Fruit fly (Drosophila melanogaster) whole organism, pupa: ENCODE measurements around the gene Ugt35D1.

Source experiments
- CG13204 ChIP-seq: fragments of 200-800 bp; sonication (Bioruptor generic); optimal IDR thresholded peaks from 2 replicates; lab custom pipeline; 2018; ENCODE audit warnings: missing biosample characterization, mild to moderate bottlenecking, missing genetic modification characterization, moderate library complexity
- CG14655 ChIP-seq: fragments of 200-800 bp; sonication (Bioruptor generic); optimal IDR thresholded peaks from 3 replicates; lab custom pipeline; 2017; ENCODE audit warnings: mild to moderate bottlenecking, missing biosample characterization, missing genetic modification reagents, missing genetic modification characterization
- CG15710 ChIP-seq: fragments of 200-800 bp; sonication (Bioruptor generic); optimal IDR thresholded peaks from 2 replicates; lab custom pipeline; 2018; ENCODE audit warnings: missing biosample characterization, mild to moderate bottlenecking, missing genetic modification characterization, moderate library complexity
- CG8159 ChIP-seq: fragments of 200-800 bp; sonication (Bioruptor generic); optimal IDR thresholded peaks from 3 replicates; lab custom pipeline; 2018; ENCODE audit warnings: missing biosample characterization, mild to moderate bottlenecking, missing genetic modification characterization, moderate library complexity
- CG9948 ChIP-seq: fragments of 200-800 bp; sonication (Bioruptor generic); optimal IDR thresholded peaks from 2 replicates; lab custom pipeline; 2018; ENCODE audit warnings: missing biosample characterization, mild to moderate bottlenecking, missing genetic modification characterization, moderate library complexity
- Ets98B ChIP-seq: fragments of 200-800 bp; sonication (Bioruptor generic); IDR thresholded peaks from 2 replicates; pipeline ENCODE4 v1.3.6; 2022; ENCODE audit warnings: missing biosample characterization, missing genetic modification characterization
- Pif1B ChIP-seq: fragments of 200-800 bp; sonication (Bioruptor generic); optimal IDR thresholded peaks from 3 replicates; lab custom pipeline; 2016; ENCODE audit warnings: missing biosample characterization, missing genetic modification characterization
- Snoo ChIP-seq: fragments of 200-800 bp; sonication (Bioruptor generic); optimal IDR thresholded peaks from 3 replicates; lab custom pipeline; 2017; ENCODE audit warnings: missing biosample characterization, mild to moderate bottlenecking, missing genetic modification characterization, inconsistent platforms
- fd96Ca ChIP-seq: fragments of 200-800 bp; sonication (Bioruptor generic); IDR thresholded peaks from 3 replicates; pipeline ENCODE4 v1.3.6; 2022; ENCODE audit warnings: missing biosample characterization, missing genetic modification characterization
- rn ChIP-seq: fragments of 200-800 bp; sonication (Bioruptor generic); IDR thresholded peaks from 2 replicates; pipeline ENCODE4 v1.3.6; 2022; ENCODE audit warnings: missing biosample characterization, missing genetic modification characterization

dm6 chr3R:31443455-31443854, 48.4 kb upstream of the Ugt35D1 start:
- no peak for TF ChIP-seq CG15710 (tag; lab: Kevin White, UChicago)
- TF ChIP-seq CG14655 (GFP tag; lab: Kevin White, UChicago) = peak; percentile 38
- TF ChIP-seq rn (GFP tag; lab: Robert Waterston, UW) = 0 out of 2 replicates have a peak, but pooled peaks have one; percentile 36
- peak; percentile 14 for TF ChIP-seq Pif1B (GFP tag; lab: Kevin White, UChicago)
- TF ChIP-seq CG9948 (tag; lab: Kevin White, UChicago) = no peak
- TF ChIP-seq CG13204 (GFP tag; lab: Kevin White, UChicago) = no peak
- peak; percentile 71; the same call in 1 of the 3 replicates for TF ChIP-seq fd96Ca (GFP tag; lab: Robert Waterston, UW)
- peak; percentile 88 for TF ChIP-seq Ets98B (GFP tag; lab: Robert Waterston, UW)
- no peak for TF ChIP-seq Snoo (tag; lab: Kevin White, UChicago)
- TF ChIP-seq CG8159 (tag; lab: Kevin White, UChicago) = no peak
